Fruit fly (Drosophila melanogaster): ENCODE data around the gene Hs6st.

dm6 chr3R:19880431-19880939, 127.8 kb downstream of the Hs6st start:
- TF ChIP-seq brk (GFP tag; optimal IDR thresholded peaks at IDR 0.05), result no peak
- TF ChIP-seq rgr (GFP tag; optimal IDR thresholded peaks at IDR 0.05), result peak; percentile 73
- TF ChIP-seq Rel (GFP tag; optimal IDR thresholded peaks at IDR 0.05), result peak; percentile 52
- TF ChIP-seq Rel (tag; optimal IDR thresholded peaks at IDR 0.05), result peak; percentile 39
- peak; percentile 67 for TF ChIP-seq fru (GFP tag; optimal IDR thresholded peaks at IDR 0.05)
- TF ChIP-seq br (GFP tag; optimal IDR thresholded peaks at IDR 0.05), result peak; percentile 66
- peak; percentile 40 for TF ChIP-seq CG9705 (GFP tag; optimal IDR thresholded peaks at IDR 0.05)
- TF ChIP-seq jim (GFP tag; optimal IDR thresholded peaks at IDR 0.05), result no peak
- TF ChIP-seq OdsH (GFP tag; optimal IDR thresholded peaks at IDR 0.05), result peak; percentile 69
- TF ChIP-seq psq (GFP tag; optimal IDR thresholded peaks at IDR 0.05), result peak; percentile 17

All from whole organism, wandering third instar larva.